Fruit fly (Drosophila melanogaster): Measurements from ENCODE around the gene CG5039.

Gene CG5039

dm6 chr3R:25646882-25647518 lies 31.5 kb upstream of the CG5039 start (continued):
- TF ChIP-seq CG13775 (GFP tag; optimal IDR thresholded peaks at IDR 0.05) (peak; percentile 94), CTCF (GFP tag; optimal IDR thresholded peaks at IDR 0.05) (peak; percentile 56), Dbx (GFP tag; IDR thresholded peaks at IDR 0.05) (peak; percentile 94), HLH4C (GFP tag; IDR thresholded peaks at IDR 0.05; ENCODE audit: partially characterized antibody) (peak; percentile 83), CG17328 (GFP tag; IDR thresholded peaks at IDR 0.05) (peak; percentile 90), ERR (GFP tag; optimal IDR thresholded peaks at IDR 0.05) (peak; percentile 93), CG6854 (GFP tag; optimal IDR thresholded peaks at IDR 0.05) (peak; percentile 65), phol (tag; optimal IDR thresholded peaks at IDR 0.05) (peak; percentile 95), odd (GFP tag; optimal IDR thresholded peaks at IDR 0.05) (peak; percentile 80), cg (GFP tag; optimal IDR thresholded peaks at IDR 0.05) (peak; percentile 97), Nf-YA (GFP tag; IDR thresholded peaks at IDR 0.05) (peak; percentile 63; the same call in 1 of the 2 replicates), CG17568 (GFP tag; optimal IDR thresholded peaks at IDR 0.05) (peak; percentile 71), Sry-δ (GFP tag; optimal IDR thresholded peaks at IDR 0.05) (peak; percentile 99), pros (GFP tag; optimal IDR thresholded peaks at IDR 0.05) (peak; percentile 34), Elba2 (GFP tag; optimal IDR thresholded peaks at IDR 0.05) (peak; percentile 74), otp (GFP tag; IDR thresholded peaks at IDR 0.05) (peak; percentile 89), inv (GFP tag; IDR thresholded peaks at IDR 0.05; ENCODE audit: partially characterized antibody) (peak; percentile 91), salm (tag; optimal IDR thresholded peaks at IDR 0.05) (peak; percentile 65), Oli (tag; optimal IDR thresholded peaks at IDR 0.05) (peak; percentile 87), luna (GFP tag; optimal IDR thresholded peaks at IDR 0.05) (peak; percentile 87), vfl (GFP tag; optimal IDR thresholded peaks at IDR 0.05) (peak; percentile 95), corto (GFP tag; optimal IDR thresholded peaks at IDR 0.05) (no peak), CG9215 (GFP tag; IDR thresholded peaks at IDR 0.05) (peak; percentile 94), E2f1 (GFP tag; IDR thresholded peaks at IDR 0.05) (peak; percentile 85), tll (GFP tag; optimal IDR thresholded peaks at IDR 0.05) (peak; percentile 58 to 74), CG7928 (GFP tag; optimal IDR thresholded peaks at IDR 0.05) (peak; percentile 68), ac (GFP tag; optimal IDR thresholded peaks at IDR 0.05) (no peak), CG4328 (GFP tag; optimal IDR thresholded peaks at IDR 0.05) (peak; percentile 95), Abd-B (GFP tag; optimal IDR thresholded peaks at IDR 0.05) (peak; percentile 93), nerfin-2 (GFP tag; IDR thresholded peaks at IDR 0.05; ENCODE audit: partially characterized antibody) (peak; percentile 67), toy (GFP tag; IDR thresholded peaks at IDR 0.05) (peak; percentile 73), Spps (tag; optimal IDR thresholded peaks at IDR 0.05) (peak; percentile 65), prd (optimal IDR thresholded peaks at IDR 0.05) (no peak), prd (GFP tag; IDR thresholded peaks at IDR 0.05) (peak; percentile 96), so (GFP tag; IDR thresholded peaks at IDR 0.05) (peak; percentile 89), CG7357 (GFP tag; IDR thresholded peaks at IDR 0.05) (peak; percentile 84), en (GFP tag; optimal IDR thresholded peaks at IDR 0.05) (peak; percentile 83), CG18619 (GFP tag; optimal IDR thresholded peaks at IDR 0.05) (peak; percentile 90), Hmr (GFP tag; optimal IDR thresholded peaks at IDR 0.05) (peak; percentile 96), pzg (GFP tag; optimal IDR thresholded peaks at IDR 0.05) (peak; percentile 91)

Measured in whole organism, embryonic.